Worm (Caenorhabditis elegans) whole organism, young adult: ENCODE measurements around the gene unc-96.
A peak's percentile ranks its signal among the peaks of the same experiment; 100 is the strongest.

Experiments used
- B0336.3 ChIP-seq: fragments of 200-800 bp; sonication (Bioruptor generic); IDR thresholded peaks from 2 replicates; pipeline ENCODE4 v1.3.6; 2022; ENCODE audit warnings: missing genetic modification characterization, missing compliant biosample characterization
- C17E4.6 ChIP-seq: fragments of 200-800 bp; sonication (Bioruptor generic); IDR thresholded peaks from 2 replicates; pipeline ENCODE4 v1.3.6; 2022; ENCODE audit warnings: missing genetic modification reagents, missing genetic modification characterization, missing compliant biosample characterization
- F52B5.7 ChIP-seq: sonication (generic microtip); optimal IDR thresholded peaks from 2 replicates; lab custom pipeline; 2016; ENCODE audit warnings: mild to moderate bottlenecking, missing genetic modification characterization, missing compliant biosample characterization
- F57A8.1 ChIP-seq: fragments of 200-800 bp; sonication (Bioruptor generic); optimal IDR thresholded peaks from 2 replicates; lab custom pipeline; 2018; ENCODE audit warnings: mild to moderate bottlenecking, missing genetic modification characterization, moderate library complexity, missing compliant biosample characterization
- K12H6.12 ChIP-seq: fragments of 200-800 bp; sonication (Bioruptor generic); optimal IDR thresholded peaks from 2 replicates; lab custom pipeline; 2018; ENCODE audit warnings: mild to moderate bottlenecking, missing genetic modification characterization, missing compliant biosample characterization
- Y53G8AR.9 ChIP-seq: fragments of 200-800 bp; sonication (Bioruptor generic); conservative IDR thresholded peaks from 2 replicates; pipeline ENCODE4 v1.3.6; 2022; ENCODE audit warnings: missing genetic modification reagents, missing genetic modification characterization, missing compliant biosample characterization
- Y95B8A.8 ChIP-seq: fragments of 200-800 bp; sonication (Bioruptor generic); IDR thresholded peaks from 2 replicates; pipeline ENCODE4 v1.3.6; 2022; ENCODE audit warnings: missing genetic modification reagents, missing genetic modification characterization, missing compliant biosample characterization
- akir-1 ChIP-seq: fragments of 200-800 bp; sonication (Bioruptor generic); optimal IDR thresholded peaks from 2 replicates; lab custom pipeline; 2018; ENCODE audit warnings: mild to moderate bottlenecking, missing genetic modification characterization, moderate library complexity, missing compliant biosample characterization
- atf-7 ChIP-seq: sonication (generic microtip); optimal IDR thresholded peaks from 2 replicates; lab custom pipeline; 2017; ENCODE audit warnings: mild to moderate bottlenecking, missing genetic modification characterization, missing compliant biosample characterization
- attf-6 ChIP-seq: fragments of 200-800 bp; sonication (Bioruptor generic); IDR thresholded peaks from 2 replicates; pipeline ENCODE4 v1.3.6; 2022; ENCODE audit warnings: missing genetic modification reagents, missing genetic modification characterization, missing compliant biosample characterization
- bed-1 ChIP-seq: fragments of 200-800 bp; sonication (Bioruptor generic); IDR thresholded peaks from 2 replicates; pipeline ENCODE4 v1.3.6; 2022; ENCODE audit warnings: missing genetic modification reagents, missing genetic modification characterization, missing compliant biosample characterization
- ccch-3 ChIP-seq: fragments of 200-800 bp; sonication (Bioruptor generic); optimal IDR thresholded peaks from 2 replicates; lab custom pipeline; 2018; ENCODE audit warnings: mild to moderate bottlenecking, missing genetic modification characterization, missing compliant biosample characterization
- cebp-1 ChIP-seq, 2 experiments: fragments of 200-800 bp in 1 of 2; sonication (Bioruptor generic) in 1 of 2; sonication (generic microtip) in 1 of 2; IDR thresholded peaks in 1 of 2; optimal IDR thresholded peaks in 1 of 2; 2 replicates each; pipeline versions ENCODE4 v1.3.6 to Lab custom; 2017 to 2022; ENCODE audit warnings: missing compliant biosample characterization in 2 of 2, missing genetic modification characterization in 2 of 2, mild to moderate bottlenecking in 1 of 2, missing genetic modification reagents in 1 of 2, moderate library complexity in 1 of 2
- ceh-27 ChIP-seq: fragments of 200-800 bp; sonication (Bioruptor generic); optimal IDR thresholded peaks from 2 replicates; lab custom pipeline; 2018; ENCODE audit warnings: mild to moderate bottlenecking, missing genetic modification characterization, moderate library complexity, missing compliant biosample characterization
- ceh-79 ChIP-seq: sonication (generic microtip); optimal IDR thresholded peaks from 2 replicates; lab custom pipeline; 2017; ENCODE audit warnings: mild to moderate bottlenecking, missing genetic modification characterization, missing compliant biosample characterization
- ceh-91 ChIP-seq: fragments of 200-800 bp; sonication (Bioruptor generic); IDR thresholded peaks from 2 replicates; pipeline ENCODE4 v1.3.6; 2022; ENCODE audit warnings: missing genetic modification reagents, missing genetic modification characterization, missing compliant biosample characterization
- die-1 ChIP-seq: sonication (generic microtip); optimal IDR thresholded peaks from 2 replicates; lab custom pipeline; 2016; ENCODE audit warnings: missing genotype, mild to moderate bottlenecking, missing genetic modification characterization, missing compliant biosample characterization
- dpff-1 ChIP-seq: sonication (generic microtip); optimal IDR thresholded peaks from 2 replicates; lab custom pipeline; 2017; ENCODE audit warnings: mild to moderate bottlenecking, missing genetic modification characterization, missing compliant biosample characterization
- egl-18 ChIP-seq: fragments of 200-800 bp; sonication (Bioruptor generic); IDR thresholded peaks from 2 replicates; pipeline ENCODE4 v1.3.6; 2022; ENCODE audit warnings: missing genetic modification reagents, missing genetic modification characterization, missing compliant biosample characterization
- egrh-3 ChIP-seq: fragments of 200-800 bp; sonication (Bioruptor generic); IDR thresholded peaks from 2 replicates; pipeline ENCODE4 v1.3.6; 2022; ENCODE audit warnings: missing genetic modification reagents, missing genetic modification characterization, missing compliant biosample characterization
- ets-4 ChIP-seq: fragments of 200-800 bp; sonication (Bioruptor generic); optimal IDR thresholded peaks from 2 replicates; lab custom pipeline; 2018; ENCODE audit warnings: mild to moderate bottlenecking, missing genetic modification characterization, missing compliant biosample characterization
- gei-17 ChIP-seq: fragments of 200-800 bp; sonication (Bioruptor generic); optimal IDR thresholded peaks from 2 replicates; lab custom pipeline; 2018; ENCODE audit warnings: mild to moderate bottlenecking, missing genetic modification characterization, missing compliant biosample characterization
- him-1 ChIP-seq: sonication (generic microtip); optimal IDR thresholded peaks from 2 replicates; lab custom pipeline; 2016; ENCODE audit warnings: missing genotype, missing genetic modification reagents, missing genetic modification characterization, missing compliant biosample characterization
- hlh-12 ChIP-seq: sonication (generic microtip); optimal IDR thresholded peaks from 2 replicates; lab custom pipeline; 2016; ENCODE audit warnings: missing genetic modification characterization, missing compliant biosample characterization
- hmg-1.2 ChIP-seq: fragments of 200-800 bp; sonication (Bioruptor generic); IDR thresholded peaks from 2 replicates; pipeline ENCODE4 v1.3.6; 2022; ENCODE audit warnings: missing genetic modification reagents, missing genetic modification characterization, missing compliant biosample characterization
- hmg-20 ChIP-seq: fragments of 200-800 bp; sonication (Bioruptor generic); IDR thresholded peaks from 2 replicates; pipeline ENCODE4 v1.3.6; 2022; ENCODE audit warnings: missing genetic modification reagents, missing genetic modification characterization, missing compliant biosample characterization
- lag-1 ChIP-seq: fragments of 200-800 bp; sonication (Bioruptor generic); IDR thresholded peaks from 2 replicates; pipeline ENCODE4 v1.3.6; 2022; ENCODE audit warnings: missing genetic modification reagents, missing genetic modification characterization, missing compliant biosample characterization
- lin-40 ChIP-seq: sonication (generic microtip); optimal IDR thresholded peaks from 2 replicates; lab custom pipeline; 2016; ENCODE audit warnings: missing genetic modification characterization, mild to moderate bottlenecking, missing compliant biosample characterization, missing genotype, missing genetic modification reagents
- madf-6 ChIP-seq: fragments of 200-800 bp; sonication (Bioruptor generic); IDR thresholded peaks from 2 replicates; pipeline ENCODE4 v1.3.6; 2022; ENCODE audit warnings: missing genetic modification reagents, missing genetic modification characterization, missing compliant biosample characterization
- mes-4 ChIP-seq: sonication (generic microtip); optimal IDR thresholded peaks from 2 replicates; lab custom pipeline; 2016; ENCODE audit warnings: missing genotype, missing genetic modification characterization, missing compliant biosample characterization
- mxl-1 ChIP-seq: sonication (generic microtip); optimal IDR thresholded peaks from 2 replicates; lab custom pipeline; 2016; ENCODE audit warnings: missing genetic modification characterization, missing compliant biosample characterization
- nhr-120 ChIP-seq: fragments of 200-800 bp; sonication (Bioruptor generic); IDR thresholded peaks from 2 replicates; pipeline ENCODE4 v1.3.6; 2022; ENCODE audit warnings: missing genetic modification characterization, missing compliant biosample characterization
- nhr-27 ChIP-seq: fragments of 200-800 bp; sonication (Bioruptor generic); optimal IDR thresholded peaks from 2 replicates; lab custom pipeline; 2018; ENCODE audit warnings: mild to moderate bottlenecking, missing genetic modification characterization, moderate library complexity, missing compliant biosample characterization
- pbrm-1 ChIP-seq: fragments of 200-800 bp; sonication (Bioruptor generic); IDR thresholded peaks from 2 replicates; pipeline ENCODE4 v1.3.6; 2022; ENCODE audit warnings: missing genetic modification reagents, missing genetic modification characterization, missing compliant biosample characterization
- rcor-1 ChIP-seq: fragments of 200-800 bp; sonication (Bioruptor generic); IDR thresholded peaks from 2 replicates; pipeline ENCODE4 v1.3.6; 2022; ENCODE audit warnings: missing genetic modification reagents, missing genetic modification characterization, missing compliant biosample characterization
- snpc-3.4 ChIP-seq: sonication (generic microtip); optimal IDR thresholded peaks from 2 replicates; lab custom pipeline; 2017; ENCODE audit warnings: missing genetic modification characterization, mild to moderate bottlenecking, missing compliant biosample characterization, antibody characterized with exemption, moderate library complexity, missing genotype, missing genetic modification reagents
- tbx-9 ChIP-seq: sonication (generic microtip); optimal IDR thresholded peaks from 2 replicates; lab custom pipeline; 2016; ENCODE audit warnings: borderline replicate concordance, missing genetic modification characterization, inconsistent platforms, missing compliant biosample characterization
- tlf-1 ChIP-seq: fragments of 200-800 bp; sonication (Bioruptor generic); optimal IDR thresholded peaks from 2 replicates; lab custom pipeline; 2018; ENCODE audit warnings: mild to moderate bottlenecking, missing genetic modification characterization, missing compliant biosample characterization
- unc-130 ChIP-seq: sonication (generic microtip); optimal IDR thresholded peaks from 2 replicates; lab custom pipeline; 2016; ENCODE audit warnings: missing genetic modification reagents, missing genetic modification characterization, missing compliant biosample characterization
- xnd-1 ChIP-seq: sonication (generic microtip); optimal IDR thresholded peaks from 2 replicates; lab custom pipeline; 2016; ENCODE audit warnings: missing genotype, missing genetic modification reagents, missing genetic modification characterization, missing compliant biosample characterization
- zfh-2 ChIP-seq: fragments of 200-800 bp; sonication (Bioruptor generic); conservative IDR thresholded peaks from 2 replicates; pipeline ENCODE4 v1.3.6; 2022; ENCODE audit warnings: missing genetic modification reagents, missing genetic modification characterization, missing compliant biosample characterization
- ztf-28 ChIP-seq: fragments of 200-800 bp; sonication (Bioruptor generic); IDR thresholded peaks from 2 replicates; pipeline ENCODE4 v1.3.6; 2022; ENCODE audit warnings: missing genetic modification reagents, missing genetic modification characterization, missing compliant biosample characterization
- ztf-3 ChIP-seq: fragments of 200-800 bp; sonication (Bioruptor generic); optimal IDR thresholded peaks from 2 replicates; lab custom pipeline; 2018; ENCODE audit warnings: mild to moderate bottlenecking, missing genetic modification characterization, missing compliant biosample characterization
- ztf-6 ChIP-seq: fragments of 200-800 bp; sonication (Bioruptor generic); IDR thresholded peaks from 2 replicates; pipeline ENCODE4 v1.3.6; 2022; ENCODE audit warnings: missing genetic modification reagents, missing genetic modification characterization, missing compliant biosample characterization

The unc-96 gene

DNA sequence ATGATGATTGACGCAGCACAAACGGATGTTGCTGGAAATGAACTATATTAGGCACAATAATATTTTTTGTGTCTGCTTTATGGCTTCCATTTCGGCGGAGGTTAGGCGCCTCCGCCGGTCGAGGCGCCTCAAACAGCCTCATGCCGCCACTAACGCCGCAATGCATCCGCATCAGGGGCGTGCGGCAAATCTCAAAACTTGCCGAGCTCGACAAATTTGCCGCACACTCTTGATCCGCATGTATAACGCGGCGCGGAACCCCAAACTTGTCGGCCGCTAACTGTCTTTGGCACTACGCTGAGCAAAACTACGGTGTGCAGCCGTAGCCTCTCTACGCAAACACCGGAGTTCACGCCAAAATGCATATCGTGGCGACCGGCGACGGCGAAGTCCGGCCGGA is 39.3 kb downstream of the unc-96 start:
- TF ChIP-seq gei-17 (GFP tag; lab: Kevin White, UChicago), result no peak
- TF ChIP-seq snpc-3.4 (tag; lab: Kevin White, UChicago), result no peak
- peak; percentile 75 for TF ChIP-seq zfh-2
- no peak for TF ChIP-seq tlf-1 (GFP tag; lab: Kevin White, UChicago)

DNA sequence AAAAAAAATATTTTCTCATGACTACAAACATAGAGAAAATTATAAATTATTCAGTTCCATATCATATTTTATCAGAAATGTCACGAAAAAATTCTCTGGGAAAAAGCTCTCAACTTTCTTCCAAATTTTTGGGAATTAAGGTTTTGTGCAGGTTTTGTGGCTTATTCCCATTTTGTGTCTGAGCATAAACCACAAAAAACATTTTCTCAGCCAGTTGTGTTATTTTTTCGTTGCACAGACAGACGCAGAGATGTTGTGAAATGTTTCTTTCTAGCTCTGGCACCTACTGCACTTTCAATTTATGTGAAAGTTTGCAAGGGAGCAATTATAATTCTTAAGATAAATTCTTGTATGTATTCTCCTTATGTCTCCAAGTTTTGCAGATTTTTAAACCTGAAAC is 46.0 kb downstream of the unc-96 start:
- TF ChIP-seq atf-7 (no peak), tbx-9 (tag; lab: Kevin White, UChicago) (no peak), bed-1 (GFP tag; lab: Robert Waterston, UW) (no peak), lin-40 (tag; lab: Kevin White, UChicago) (no peak), akir-1 (GFP tag; lab: Kevin White, UChicago) (no peak), egl-18 (GFP tag; lab: Robert Waterston, UW) (no peak), him-1 (tag; lab: Kevin White, UChicago) (no peak), nhr-120 (GFP tag; lab: Robert Waterston, UW) (no peak), nhr-27 (tag; lab: Kevin White, UChicago) (no peak), attf-6 (GFP tag; lab: Robert Waterston, UW) (no peak), egrh-3 (GFP tag; lab: Robert Waterston, UW) (no peak), madf-6 (GFP tag; lab: Robert Waterston, UW) (no peak), hmg-20 (GFP tag; lab: Robert Waterston, UW) (no peak), ccch-3 (GFP tag; lab: Kevin White, UChicago) (no peak)

DNA sequence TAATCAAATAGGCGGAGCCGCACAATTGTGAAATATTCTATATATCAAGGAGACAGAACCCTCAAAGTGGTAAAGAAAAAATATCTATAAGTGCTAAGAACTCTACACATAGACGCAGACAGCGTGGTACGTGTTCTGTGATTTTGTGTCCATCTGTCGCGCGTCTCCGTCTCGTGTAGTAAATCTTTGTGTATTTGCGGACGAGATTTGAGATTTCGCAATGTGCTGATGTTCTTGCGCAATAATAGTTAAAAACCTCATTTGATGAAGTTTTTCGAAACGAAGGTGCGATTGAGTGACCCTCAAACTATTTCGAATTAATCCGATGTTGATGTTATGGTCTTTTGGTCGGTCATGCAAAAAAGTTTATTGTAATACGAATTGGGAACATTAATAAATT is 47.8 kb downstream of the unc-96 start:
- TF ChIP-seq dpff-1 (tag; lab: Kevin White, UChicago), result no peak
- no peak for TF ChIP-seq xnd-1 (tag; lab: Kevin White, UChicago)
- no peak for TF ChIP-seq lag-1 (GFP tag; lab: Robert Waterston, UW)
- peak; percentile 96 for TF ChIP-seq cebp-1 (GFP tag; IDR thresholded peaks at IDR 0.05; lab: Robert Waterston, UW)
- TF ChIP-seq cebp-1 (tag; optimal IDR thresholded peaks at IDR 0.05; lab: Kevin White, UChicago), result peak; percentile 99
- no peak for TF ChIP-seq mes-4 (tag; lab: Kevin White, UChicago)
- no peak for TF ChIP-seq ztf-3
- no peak for TF ChIP-seq mxl-1 (tag; lab: Kevin White, UChicago)
- peak; percentile 42 for TF ChIP-seq K12H6.12
- TF ChIP-seq hmg-1.2 (GFP tag; lab: Robert Waterston, UW), result peak; percentile 13; the same call in 1 of the 2 replicates
- no peak for TF ChIP-seq ceh-91 (GFP tag; lab: Robert Waterston, UW)
- no peak for TF ChIP-seq F57A8.1
- TF ChIP-seq ceh-27 (GFP tag; lab: Kevin White, UChicago), result peak; percentile 29
- TF ChIP-seq hlh-12 (tag; lab: Kevin White, UChicago), result no peak
- no peak for TF ChIP-seq F52B5.7 (tag; lab: Kevin White, UChicago)
- no peak for TF ChIP-seq die-1
- TF ChIP-seq ztf-28 (GFP tag; lab: Robert Waterston, UW), result no peak
- no peak for TF ChIP-seq egrh-3 (GFP tag; lab: Robert Waterston, UW)
- TF ChIP-seq Y53G8AR.9 (GFP tag; lab: Robert Waterston, UW), result no peak

DNA sequence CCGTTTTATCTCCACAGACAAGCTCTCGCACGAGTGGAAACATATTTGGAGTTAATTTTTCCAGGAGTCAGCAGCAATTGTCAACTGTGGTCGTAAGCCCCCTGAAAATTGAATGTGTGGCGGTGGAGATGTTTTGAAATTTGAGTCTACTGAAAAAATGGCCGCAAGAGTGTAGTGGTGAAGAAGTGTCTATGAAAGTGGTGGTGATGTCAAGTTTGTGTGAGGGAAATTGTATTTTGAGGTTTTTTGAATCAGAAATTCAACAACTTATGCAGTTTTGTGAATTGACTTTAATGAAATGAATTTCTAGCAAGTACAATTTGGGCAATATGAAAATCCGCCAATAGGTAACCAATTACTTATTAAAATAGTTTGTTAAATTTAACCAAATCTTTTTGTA is 48.5 kb downstream of the unc-96 start, which contains the start of gene mrp-2:
Gene mrp-2 (minus strand): TSS at position 101 of the 400 bp plus-strand sequence.
- TF ChIP-seq egrh-3 (GFP tag; lab: Robert Waterston, UW), result no peak
- no peak for TF ChIP-seq unc-130
- TF ChIP-seq Y53G8AR.9 (GFP tag; lab: Robert Waterston, UW), result no peak
- TF ChIP-seq ceh-79 (tag; lab: Kevin White, UChicago), result no peak
- TF ChIP-seq ets-4 (GFP tag; lab: Kevin White, UChicago), result no peak
- no peak for TF ChIP-seq tbx-9 (tag; lab: Kevin White, UChicago)
- TF ChIP-seq rcor-1 (GFP tag; lab: Robert Waterston, UW), result no peak
- no peak for TF ChIP-seq atf-7
- no peak for TF ChIP-seq pbrm-1 (GFP tag; lab: Robert Waterston, UW)
- TF ChIP-seq B0336.3, result no peak
- TF ChIP-seq C17E4.6 (GFP tag; lab: Robert Waterston, UW), result no peak
- TF ChIP-seq ztf-6, result no peak
- no peak for TF ChIP-seq Y95B8A.8
